Fruit fly (Drosophila melanogaster): Measurements from ENCODE around the gene Mayo.

dm6 chr3R:31109126-31109525 lies at the start of gene Mayo:
- no peak for TF ChIP-seq ttk (optimal IDR thresholded peaks at IDR 0.05)
- TF ChIP-seq Sin3A (optimal IDR thresholded peaks at IDR 0.05) = no peak
- TF ChIP-seq insv (optimal IDR thresholded peaks at IDR 0.05) = no peak
- TF ChIP-seq psq (optimal IDR thresholded peaks at IDR 0.05) = no peak

Measured in Kc167 (cell line).